Fruit fly (Drosophila melanogaster): Measurements from ENCODE around the gene CG31997.

Gene CG31997

DNA sequence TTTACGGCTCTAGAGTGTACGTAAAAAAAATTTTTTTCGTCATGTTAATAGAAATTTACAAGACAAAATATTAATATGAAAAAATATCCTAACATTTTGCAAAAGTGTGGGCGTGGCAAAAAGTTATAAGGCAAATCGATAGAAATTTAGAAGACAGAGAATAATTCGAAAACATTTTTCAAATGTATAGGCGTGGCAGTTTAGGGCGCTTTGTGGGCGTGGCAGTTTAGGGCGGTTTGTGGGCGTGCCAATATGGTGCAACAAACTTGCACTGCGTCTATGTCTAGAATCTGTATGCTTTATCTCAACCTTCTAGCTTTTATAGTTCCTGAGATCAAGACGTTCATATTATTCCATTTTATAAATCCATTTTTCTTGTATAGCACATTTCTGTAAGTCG lies 24.9 kb downstream of the CG31997 start:
- TF ChIP-seq noc (tag; optimal IDR thresholded peaks at IDR 0.05) = no peak

DNA sequence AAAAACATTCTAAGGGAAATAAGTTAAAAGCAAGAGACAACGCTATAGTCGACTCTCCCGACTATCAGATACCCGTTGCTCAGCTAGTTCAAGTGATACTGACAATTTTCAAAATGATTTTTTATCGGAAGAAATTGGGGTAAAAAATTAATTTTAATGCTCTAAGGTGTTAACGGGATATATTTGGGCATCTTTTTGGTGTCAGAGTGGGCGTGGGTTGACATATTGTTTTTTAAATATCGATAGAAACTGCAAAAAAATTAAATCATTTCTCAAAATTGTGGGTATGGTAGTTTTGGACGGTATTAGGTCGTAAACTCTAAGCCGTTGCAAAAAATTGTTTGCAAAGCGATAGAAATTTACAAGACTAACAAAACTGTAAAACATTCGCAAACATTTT lies 25.3 kb downstream of the CG31997 start:
- no peak for TF ChIP-seq noc (tag; optimal IDR thresholded peaks at IDR 0.05)

DNA sequence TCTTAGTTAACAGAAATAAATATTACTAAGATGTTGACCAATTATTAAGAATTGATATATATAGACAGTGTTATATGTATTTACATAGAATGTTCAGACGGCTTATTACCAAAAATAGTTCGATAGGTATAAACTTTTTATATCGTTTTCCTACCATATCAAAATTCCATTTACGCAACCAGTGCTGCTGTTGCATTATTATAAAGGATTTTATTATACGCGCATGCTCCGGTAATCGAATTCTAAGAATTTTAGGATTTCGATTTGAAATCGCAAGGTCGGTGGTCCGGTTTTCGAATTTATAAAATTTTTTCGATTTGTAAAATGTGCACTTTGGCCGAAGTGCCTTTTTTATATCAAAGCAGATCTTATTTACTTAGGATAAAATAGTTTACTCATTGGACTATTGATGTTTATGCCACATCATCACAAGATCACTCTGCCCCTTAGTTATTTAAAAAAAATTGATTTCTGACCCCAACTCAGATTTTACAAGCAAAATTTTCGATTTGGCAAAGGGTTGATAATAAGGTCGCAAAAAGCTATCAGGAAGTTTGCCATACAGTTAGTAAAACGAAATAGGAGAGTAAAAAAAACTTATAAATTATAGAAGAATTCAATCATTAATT lies 26.1 kb downstream of the CG31997 start, which contains the start of gene Ank:
Gene Ank, minus strand, starts transcription at position 206 of the 629 bp plus-strand sequence.
- TF ChIP-seq noc (tag; optimal IDR thresholded peaks at IDR 0.05) = no peak

DNA sequence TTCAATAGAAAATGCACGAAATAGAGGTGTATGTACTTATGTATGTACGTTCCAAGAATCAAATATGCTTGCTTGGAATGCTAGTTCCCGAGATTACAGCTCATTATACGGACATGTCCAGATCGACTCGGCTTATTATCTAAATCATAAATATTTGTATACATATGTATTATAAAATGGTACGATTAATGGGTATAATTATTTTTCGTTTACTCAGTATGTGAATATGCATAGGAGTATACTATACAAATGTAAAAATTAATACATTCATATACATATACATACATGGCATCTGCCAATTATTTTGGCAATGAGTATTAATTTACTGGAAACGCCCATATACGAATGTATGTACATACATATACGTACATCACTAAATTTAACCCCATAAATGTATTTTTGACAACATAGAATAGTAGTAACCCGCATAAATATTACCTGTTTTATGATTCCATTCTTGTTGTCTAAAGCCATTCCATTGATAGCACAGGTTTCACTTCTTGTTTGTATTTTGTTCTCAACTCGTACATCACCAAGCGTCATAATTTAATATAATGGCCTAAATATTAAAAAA lies 26.9 kb downstream of the CG31997 start:
- TF ChIP-seq noc (tag; optimal IDR thresholded peaks at IDR 0.05) = no peak
